Fruit fly (Drosophila melanogaster) whole organism, embryonic: Measurements from ENCODE around the gene CG34282.

Experiments used
- CG11085 ChIP-seq: fragments of 200-800 bp; sonication (Bioruptor generic); IDR thresholded peaks from 2 replicates; pipeline ENCODE4 v1.3.6; 2022; ENCODE audit warnings: missing biosample characterization, missing genetic modification characterization
- CG11247 ChIP-seq: fragments of 200-800 bp; sonication (Bioruptor generic); IDR thresholded peaks from 2 replicates; pipeline ENCODE4 v1.3.6; 2022; ENCODE audit warnings: missing biosample characterization, missing genetic modification characterization
- CG11398 ChIP-seq: fragments of 200-800 bp; sonication (Bioruptor generic); optimal IDR thresholded peaks from 2 replicates; lab custom pipeline; 2016; ENCODE audit warnings: missing biosample characterization, missing genetic modification characterization
- CG12104 ChIP-seq: fragments of 200-800 bp; sonication (Bioruptor generic); optimal IDR thresholded peaks from 3 replicates; lab custom pipeline; 2016; ENCODE audit warnings: missing biosample characterization, missing genetic modification characterization
- CG12659 ChIP-seq: fragments of 200-800 bp; sonication (Bioruptor generic); optimal IDR thresholded peaks from 3 replicates; lab custom pipeline; 2017; ENCODE audit warnings: mild to moderate bottlenecking, missing biosample characterization, missing genetic modification reagents, missing genetic modification characterization
- CG1647 ChIP-seq: fragments of 200-800 bp; sonication (Bioruptor generic); optimal IDR thresholded peaks from 3 replicates; lab custom pipeline; 2016; ENCODE audit warnings: missing biosample characterization, missing genetic modification characterization
- CG17328 ChIP-seq: fragments of 200-800 bp; sonication (Bioruptor generic); IDR thresholded peaks from 2 replicates; pipeline ENCODE4 v1.3.6; 2022; ENCODE audit warnings: missing biosample characterization, missing genetic modification characterization
- CG17829 ChIP-seq: fragments of 200-800 bp; optimal IDR thresholded peaks from 2 replicates; lab custom pipeline; 2019; ENCODE audit warnings: missing biosample characterization, mild to moderate bottlenecking, missing genetic modification characterization, moderate library complexity
- CG2129 ChIP-seq: fragments of 200-800 bp; sonication (Bioruptor generic); IDR thresholded peaks from 2 replicates; pipeline ENCODE4 v1.3.6; 2022; ENCODE audit warnings: missing biosample characterization, missing genetic modification characterization; ENCODE audit not compliant: partially characterized antibody
- CG2202 ChIP-seq: fragments of 200-800 bp; sonication (Bioruptor generic); optimal IDR thresholded peaks from 2 replicates; lab custom pipeline; 2018; ENCODE audit warnings: missing biosample characterization, mild to moderate bottlenecking, missing genetic modification characterization
- CG31441 ChIP-seq: fragments of 200-800 bp; sonication (Bioruptor generic); IDR thresholded peaks from 2 replicates; pipeline ENCODE4 v1.3.6; 2022; ENCODE audit warnings: missing biosample characterization, missing genetic modification characterization
- CG34224 ChIP-seq: fragments of 200-800 bp; sonication (Bioruptor generic); IDR thresholded peaks from 3 replicates; pipeline ENCODE4 v1.3.6; 2022; ENCODE audit warnings: missing biosample characterization, missing genetic modification characterization; ENCODE audit not compliant: partially characterized antibody
- CG3847 ChIP-seq: fragments of 200-800 bp; sonication (Bioruptor generic); IDR thresholded peaks from 2 replicates; pipeline ENCODE4 v1.3.6; 2022; ENCODE audit warnings: missing biosample characterization, missing genetic modification characterization
- CG4328 ChIP-seq: fragments of 200-800 bp; sonication (Bioruptor generic); optimal IDR thresholded peaks from 3 replicates; lab custom pipeline; 2017; ENCODE audit warnings: missing biosample characterization, missing genetic modification reagents, missing genetic modification characterization
- CG4707 ChIP-seq: fragments of 200-800 bp; sonication (Bioruptor generic); optimal IDR thresholded peaks from 2 replicates; lab custom pipeline; 2018; ENCODE audit warnings: missing biosample characterization, mild to moderate bottlenecking, missing genetic modification characterization, moderate library complexity
- CG6854 ChIP-seq: fragments of 200-800 bp; sonication (Bioruptor generic); optimal IDR thresholded peaks from 3 replicates; lab custom pipeline; 2017; ENCODE audit warnings: missing biosample characterization, mild to moderate bottlenecking, missing genetic modification characterization
- CG7928 ChIP-seq: fragments of 200-800 bp; sonication (Bioruptor generic); optimal IDR thresholded peaks from 2 replicates; lab custom pipeline; 2017; ENCODE audit warnings: missing biosample characterization, mild to moderate bottlenecking, missing genetic modification characterization
- CG8281 ChIP-seq: fragments of 200-800 bp; sonication (Bioruptor generic); optimal IDR thresholded peaks from 2 replicates; lab custom pipeline; 2018; ENCODE audit warnings: missing biosample characterization, mild to moderate bottlenecking, missing genetic modification characterization, moderate library complexity
- CG8478 ChIP-seq: fragments of >200 bp; optimal IDR thresholded peaks from 2 replicates; lab custom pipeline; 2018
- CG9876 ChIP-seq: fragments of 200-800 bp; sonication (Bioruptor generic); optimal IDR thresholded peaks from 2 replicates; lab custom pipeline; 2016; ENCODE audit warnings: missing biosample characterization, missing genetic modification characterization
- CoRest ChIP-seq: fragments of 200-800 bp; sonication (Bioruptor generic); optimal IDR thresholded peaks from 3 replicates; lab custom pipeline; 2018; ENCODE audit warnings: missing biosample characterization, mild to moderate bottlenecking, missing genetic modification characterization, moderate library complexity
- D ChIP-seq, 2 experiments: fragments of 200-800 bp in 1 of 2; fragments of >200 bp in 1 of 2; sonication (Bioruptor generic) in 1 of 2; optimal IDR thresholded peaks; 2 replicates in 1 of 2; 3 replicates in 1 of 2; lab custom pipeline; 2017; ENCODE audit warnings: mild to moderate bottlenecking in 1 of 2, missing biosample characterization in 1 of 2, missing genetic modification characterization in 1 of 2, missing genetic modification reagents in 1 of 2
- Dll ChIP-seq: fragments of 200-800 bp; sonication (Bioruptor generic); IDR thresholded peaks from 4 replicates; pipeline ENCODE4 v1.3.6; 2022; ENCODE audit warnings: missing biosample characterization, missing genetic modification characterization; ENCODE audit not compliant: partially characterized antibody
- Dp ChIP-seq: fragments of 200-800 bp; sonication (Bioruptor generic); optimal IDR thresholded peaks from 2 replicates; lab custom pipeline; 2018; ENCODE audit warnings: missing biosample characterization, mild to moderate bottlenecking, missing genetic modification characterization, moderate library complexity
- GATAe ChIP-seq: fragments of 200-800 bp; sonication (Bioruptor generic); conservative IDR thresholded peaks from 2 replicates; pipeline ENCODE4 v1.3.6; 2022; ENCODE audit warnings: missing biosample characterization, missing genetic modification characterization
- Gsc ChIP-seq: fragments of 200-800 bp; sonication (Bioruptor generic); IDR thresholded peaks from 2 replicates; pipeline ENCODE4 v1.3.6; 2022; ENCODE audit warnings: missing biosample characterization, missing genetic modification characterization
- Hey ChIP-seq: fragments of 200-800 bp; sonication (Bioruptor generic); optimal IDR thresholded peaks from 3 replicates; lab custom pipeline; 2018; ENCODE audit warnings: missing biosample characterization, mild to moderate bottlenecking, missing genetic modification characterization
- MBD-R2 ChIP-seq: fragments of 200-800 bp; sonication (Bioruptor generic); IDR thresholded peaks from 2 replicates; pipeline ENCODE4 v1.3.6; 2022; ENCODE audit warnings: missing biosample characterization, missing genetic modification characterization
- MESR4 ChIP-seq: fragments of 200-800 bp; sonication (Bioruptor generic); optimal IDR thresholded peaks from 2 replicates; lab custom pipeline; 2018; ENCODE audit warnings: missing biosample characterization, mild to moderate bottlenecking, missing genetic modification characterization, moderate library complexity
- Meics ChIP-seq: fragments of 200-800 bp; sonication (Bioruptor generic); optimal IDR thresholded peaks from 2 replicates; lab custom pipeline; 2017; ENCODE audit warnings: missing biosample characterization, mild to moderate bottlenecking, missing genetic modification characterization
- Neu2 ChIP-seq: fragments of 200-800 bp; sonication (Bioruptor generic); optimal IDR thresholded peaks from 3 replicates; lab custom pipeline; 2016; ENCODE audit warnings: missing biosample characterization, missing genetic modification characterization, borderline replicate concordance
- Pdp1 ChIP-seq, 2 experiments: fragments of 200-800 bp; sonication (Bioruptor generic); optimal IDR thresholded peaks; 3 replicates each; lab custom pipeline; 2016; ENCODE audit warnings: missing biosample characterization in 2 of 2, missing genetic modification characterization in 2 of 2, mild to moderate bottlenecking in 1 of 2, moderate library complexity in 1 of 2
- Poxn ChIP-seq: fragments of 200-800 bp; sonication (Bioruptor generic); IDR thresholded peaks from 2 replicates; pipeline ENCODE4 v1.3.6; 2022; ENCODE audit warnings: missing biosample characterization, missing genetic modification characterization
- Spps ChIP-seq: fragments of 200-800 bp; sonication (Bioruptor generic); optimal IDR thresholded peaks from 2 replicates; lab custom pipeline; 2018; ENCODE audit warnings: missing biosample characterization, mild to moderate bottlenecking, missing genetic modification characterization
- amos ChIP-seq: fragments of 200-800 bp; sonication (Bioruptor generic); IDR thresholded peaks from 2 replicates; pipeline ENCODE4 v1.3.6; 2022; ENCODE audit warnings: missing biosample characterization, missing genetic modification characterization; ENCODE audit not compliant: partially characterized antibody
- da ChIP-seq: fragments of 200-800 bp; sonication (Bioruptor generic); optimal IDR thresholded peaks from 2 replicates; lab custom pipeline; 2016; ENCODE audit warnings: missing biosample characterization, missing genetic modification characterization
- disco-r ChIP-seq: fragments of 200-800 bp; sonication (Bioruptor generic); optimal IDR thresholded peaks from 2 replicates; lab custom pipeline; 2016; ENCODE audit warnings: missing biosample characterization, missing genetic modification characterization
- esg ChIP-seq: fragments of 200-800 bp; sonication (Bioruptor generic); conservative IDR thresholded peaks from 2 replicates; pipeline ENCODE4 v1.3.6; 2022; ENCODE audit warnings: missing biosample characterization, missing genetic modification characterization
- fd102C ChIP-seq: fragments of 200-800 bp; sonication (Bioruptor generic); optimal IDR thresholded peaks from 2 replicates; lab custom pipeline; 2018; ENCODE audit warnings: missing biosample characterization, mild to moderate bottlenecking, missing genetic modification characterization, moderate library complexity
- grau ChIP-seq: fragments of 200-800 bp; optimal IDR thresholded peaks from 3 replicates; lab custom pipeline; 2019; ENCODE audit warnings: missing biosample characterization, mild to moderate bottlenecking, missing genetic modification characterization, moderate library complexity
- gsb-n ChIP-seq: fragments of 200-800 bp; sonication (Bioruptor generic); optimal IDR thresholded peaks from 3 replicates; lab custom pipeline; 2018; ENCODE audit warnings: missing biosample characterization, mild to moderate bottlenecking, missing genetic modification characterization
- hb ChIP-seq: fragments of 200-800 bp; sonication (Bioruptor generic); IDR thresholded peaks from 3 replicates; pipeline ENCODE4 v1.3.6; 2022; ENCODE audit warnings: missing biosample characterization, missing genetic modification characterization; ENCODE audit not compliant: partially characterized antibody
- hkb ChIP-seq, 2 experiments: fragments of 200-800 bp in 1 of 2; fragments of >200 bp in 1 of 2; sonication (Bioruptor generic) in 1 of 2; IDR thresholded peaks in 1 of 2; optimal IDR thresholded peaks in 1 of 2; 2 replicates each; pipeline versions ENCODE4 v1.3.6 to Lab custom; 2017 to 2022; ENCODE audit warnings: missing biosample characterization in 1 of 2, missing genetic modification characterization in 1 of 2
- nau ChIP-seq: fragments of 200-800 bp; sonication (Bioruptor generic); optimal IDR thresholded peaks from 3 replicates; lab custom pipeline; 2017; ENCODE audit warnings: missing biosample characterization, mild to moderate bottlenecking, missing genetic modification characterization, missing genetic modification reagents
- nerfin-2 ChIP-seq: fragments of 200-800 bp; sonication (Bioruptor generic); IDR thresholded peaks from 2 replicates; pipeline ENCODE4 v1.3.6; 2022; ENCODE audit warnings: missing biosample characterization, missing genetic modification characterization; ENCODE audit not compliant: partially characterized antibody
- ssp ChIP-seq: fragments of 200-800 bp; sonication (Bioruptor generic); IDR thresholded peaks from 2 replicates; pipeline ENCODE4 v1.3.6; 2022; ENCODE audit warnings: missing biosample characterization, missing genetic modification characterization
- tio ChIP-seq: fragments of 200-800 bp; sonication (Bioruptor generic); optimal IDR thresholded peaks from 2 replicates; lab custom pipeline; 2017; ENCODE audit warnings: missing biosample characterization, missing genetic modification characterization, inconsistent platforms
- toy ChIP-seq: fragments of 200-800 bp; sonication (Bioruptor generic); IDR thresholded peaks from 2 replicates; pipeline ENCODE4 v1.3.6; 2022; ENCODE audit warnings: missing biosample characterization, missing genetic modification characterization
- zfh1 ChIP-seq: fragments of 200-800 bp; sonication (Bioruptor generic); IDR thresholded peaks from 3 replicates; pipeline ENCODE4 v1.3.6; 2022; ENCODE audit warnings: missing biosample characterization, missing genetic modification characterization

Gene CG34282

dm6 chr3R:18663525-18663924 is 31.5 kb upstream of the CG34282 start, which contains the start of the genes Cpsf73 and Gos28 (continued):
- TF ChIP-seq disco-r (GFP tag; lab: Kevin White, UChicago), result no peak
- TF ChIP-seq Dll, result peak; percentile 60; the same call in 1 of the 4 replicates
- no peak for TF ChIP-seq Hey (tag; lab: Kevin White, UChicago)
- no peak for TF ChIP-seq Poxn (GFP tag; lab: Robert Waterston, UW)
- TF ChIP-seq CG8281 (tag; lab: Kevin White, UChicago), result no peak
- no peak for TF ChIP-seq tio (GFP tag; lab: Kevin White, UChicago)
- TF ChIP-seq CG4707 (GFP tag; lab: Kevin White, UChicago), result no peak
- TF ChIP-seq CG9876 (GFP tag; lab: Kevin White, UChicago), result no peak
- peak; percentile 49; the same call in 1 of the 3 replicates for TF ChIP-seq CG34224 (GFP tag; lab: Robert Waterston, UW)
- no peak for TF ChIP-seq GATAe
- 0 out of 2 replicates have a peak, but pooled peaks have one; percentile 25 for TF ChIP-seq CG17328 (GFP tag; lab: Robert Waterston, UW)
- no peak for TF ChIP-seq CG11247
- TF ChIP-seq hkb (optimal IDR thresholded peaks at IDR 0.05; lab: Kevin White, UChicago), result no peak
- no peak for TF ChIP-seq hkb (GFP tag; IDR thresholded peaks at IDR 0.05; lab: Robert Waterston, UW)
- no peak for TF ChIP-seq toy
- peak; percentile 61 for TF ChIP-seq CG12659 (GFP tag; lab: Kevin White, UChicago)
- TF ChIP-seq CoRest (tag; lab: Kevin White, UChicago), result peak; percentile 33
- peak; percentile 30 for TF ChIP-seq Dp
- no peak for TF ChIP-seq fd102C
- no peak; the same call in 1 of the 2 replicates for TF ChIP-seq nerfin-2 (GFP tag; lab: Robert Waterston, UW)
- TF ChIP-seq CG4328 (GFP tag; lab: Kevin White, UChicago), result no peak
- no peak for TF ChIP-seq CG11085 (GFP tag; lab: Robert Waterston, UW)
- TF ChIP-seq CG17829 (tag; lab: Kevin White, UChicago), result peak; percentile 35
- TF ChIP-seq da (GFP tag; lab: Kevin White, UChicago), result no peak
- no peak for TF ChIP-seq Spps (tag; lab: Kevin White, UChicago)
- peak; percentile 84 for TF ChIP-seq ssp (GFP tag; lab: Robert Waterston, UW)
- no peak for TF ChIP-seq CG12104
- peak; percentile 62 for TF ChIP-seq CG3847 (GFP tag; lab: Robert Waterston, UW)
- TF ChIP-seq CG11398 (GFP tag; lab: Kevin White, UChicago), result no peak
- TF ChIP-seq CG2202 (tag; lab: Kevin White, UChicago), result no peak
- no peak for TF ChIP-seq gsb-n (tag; lab: Kevin White, UChicago)
- no peak for TF ChIP-seq esg (GFP tag; lab: Robert Waterston, UW)
- TF ChIP-seq hb, result no peak
- peak; percentile 29 for TF ChIP-seq grau (tag; lab: Kevin White, UChicago)
- TF ChIP-seq nau, result no peak
- no peak for TF ChIP-seq Gsc (GFP tag; lab: Robert Waterston, UW)
- TF ChIP-seq zfh1 (GFP tag; lab: Robert Waterston, UW), result 0 out of 3 replicates have a peak, but pooled peaks have one; percentile 40
- no peak for TF ChIP-seq Neu2 (GFP tag; lab: Kevin White, UChicago)
- TF ChIP-seq D (optimal IDR thresholded peaks at IDR 0.05; lab: Kevin White, UChicago), result no peak
- no peak for TF ChIP-seq D (GFP tag; optimal IDR thresholded peaks at IDR 0.05; lab: Kevin White, UChicago)
- peak; percentile 31 to 33 for TF ChIP-seq Pdp1 (GFP tag; optimal IDR thresholded peaks at IDR 0.05; lab: Kevin White, UChicago)
- no peak for TF ChIP-seq Meics (GFP tag; lab: Kevin White, UChicago)
- TF ChIP-seq CG6854 (GFP tag; lab: Kevin White, UChicago), result no peak
- TF ChIP-seq CG31441 (GFP tag; lab: Robert Waterston, UW), result no peak
- TF ChIP-seq CG2129 (GFP tag; lab: Robert Waterston, UW), result no peak
- TF ChIP-seq CG8478 (lab: Kevin White, UChicago), result no peak
- TF ChIP-seq MBD-R2 (GFP tag; lab: Robert Waterston, UW), result peak; percentile 97
- TF ChIP-seq MESR4 (GFP tag; lab: Kevin White, UChicago), result peak; percentile 81
- TF ChIP-seq CG1647 (GFP tag; lab: Kevin White, UChicago), result no peak
- TF ChIP-seq amos, result no peak
- TF ChIP-seq CG7928, result peak; percentile 78
